Fruit fly (Drosophila melanogaster): ENCODE results near the gene CG31787.

- no peak for TF ChIP-seq CG15073 (GFP tag; optimal IDR thresholded peaks at IDR 0.05)
- TF ChIP-seq CG4282 (GFP tag; optimal IDR thresholded peaks at IDR 0.05), result no peak
- TF ChIP-seq CG33213 (GFP tag; optimal IDR thresholded peaks at IDR 0.05), result no peak
- no peak for TF ChIP-seq tx (GFP tag; optimal IDR thresholded peaks at IDR 0.05)
- TF ChIP-seq ara (GFP tag; IDR thresholded peaks at IDR 0.05), result no peak
- TF ChIP-seq ap (GFP tag; IDR thresholded peaks at IDR 0.05), result no peak
- no peak for TF ChIP-seq pita (GFP tag; optimal IDR thresholded peaks at IDR 0.05)
- TF ChIP-seq Dref (GFP tag; IDR thresholded peaks at IDR 0.05), result no peak
- TF ChIP-seq CG8924 (tag; optimal IDR thresholded peaks at IDR 0.05), result no peak
- TF ChIP-seq CG13775 (GFP tag; optimal IDR thresholded peaks at IDR 0.05), result no peak
- no peak for TF ChIP-seq Kr (GFP tag; optimal IDR thresholded peaks at IDR 0.05)
- no peak for TF ChIP-seq E2f2 (GFP tag; IDR thresholded peaks at IDR 0.05)
- TF ChIP-seq CG12219 (GFP tag; optimal IDR thresholded peaks at IDR 0.05), result no peak
Measured at dm6 chr2L:18320933-18321332, 35.4 kb upstream of the CG31787 start.

Data from whole organism, embryonic.